Fruit fly (Drosophila melanogaster) whole organism, embryonic: Measurements from ENCODE around the gene GCC88.

ENCODE experiments used
- Abd-B ChIP-seq: fragments of 200-800 bp; sonication (Bioruptor generic); optimal IDR thresholded peaks from 2 replicates; lab custom pipeline; 2018; ENCODE audit warnings: missing biosample characterization, mild to moderate bottlenecking, missing genetic modification characterization, moderate library complexity
- Ada2b ChIP-seq: fragments of 200-800 bp; sonication (Bioruptor generic); IDR thresholded peaks from 2 replicates; pipeline ENCODE4 v1.3.6; 2022; ENCODE audit warnings: missing biosample characterization, missing genetic modification characterization
- CG1024 ChIP-seq: fragments of 200-800 bp; sonication (Bioruptor generic); IDR thresholded peaks from 2 replicates; pipeline ENCODE4 v1.3.6; 2022; ENCODE audit warnings: missing biosample characterization, missing genetic modification characterization
- CG10267 ChIP-seq: fragments of 200-800 bp; sonication (Bioruptor generic); optimal IDR thresholded peaks from 2 replicates; lab custom pipeline; 2018; ENCODE audit warnings: missing biosample characterization, mild to moderate bottlenecking, missing genetic modification characterization, moderate library complexity
- CG10543 ChIP-seq: fragments of 200-800 bp; sonication (Bioruptor generic); optimal IDR thresholded peaks from 3 replicates; lab custom pipeline; 2017; ENCODE audit warnings: missing biosample characterization, mild to moderate bottlenecking, missing genetic modification characterization, moderate library complexity
- CG11456 ChIP-seq: fragments of 200-800 bp; sonication (Bioruptor generic); IDR thresholded peaks from 3 replicates; pipeline ENCODE4 v1.3.6; 2022; ENCODE audit warnings: missing biosample characterization, missing genetic modification characterization
- CG15269 ChIP-seq: fragments of 200-800 bp; sonication (Bioruptor generic); optimal IDR thresholded peaks from 2 replicates; lab custom pipeline; 2018; ENCODE audit warnings: missing biosample characterization, mild to moderate bottlenecking, missing genetic modification characterization, moderate library complexity
- CG17912 ChIP-seq: fragments of 200-800 bp; sonication (Bioruptor generic); optimal IDR thresholded peaks from 2 replicates; lab custom pipeline; 2018; ENCODE audit warnings: missing biosample characterization, mild to moderate bottlenecking, missing genetic modification characterization
- CG18262 ChIP-seq: fragments of 200-800 bp; optimal IDR thresholded peaks from 3 replicates; lab custom pipeline; 2019; ENCODE audit warnings: missing biosample characterization, mild to moderate bottlenecking, missing genetic modification characterization, moderate library complexity
- CG2875 ChIP-seq: fragments of 200-800 bp; sonication (Bioruptor generic); optimal IDR thresholded peaks from 2 replicates; lab custom pipeline; 2017; ENCODE audit warnings: missing biosample characterization, mild to moderate bottlenecking, missing genetic modification characterization, missing genetic modification reagents
- CG31388 ChIP-seq: fragments of 200-800 bp; sonication (Bioruptor generic); optimal IDR thresholded peaks from 2 replicates; lab custom pipeline; 2016; ENCODE audit warnings: missing biosample characterization, missing genetic modification characterization
- CG3838 ChIP-seq: fragments of 200-800 bp; sonication (Bioruptor generic); optimal IDR thresholded peaks from 3 replicates; lab custom pipeline; 2016; ENCODE audit warnings: missing biosample characterization, missing genetic modification characterization
- CG6254 ChIP-seq: fragments of 200-800 bp; sonication (Bioruptor generic); optimal IDR thresholded peaks from 3 replicates; lab custom pipeline; 2017; ENCODE audit warnings: mild to moderate bottlenecking, missing biosample characterization, missing genetic modification reagents, missing genetic modification characterization
- CG6683 ChIP-seq: fragments of 200-800 bp; sonication (Bioruptor generic); optimal IDR thresholded peaks from 2 replicates; lab custom pipeline; 2017; ENCODE audit warnings: missing biosample characterization, mild to moderate bottlenecking, missing genetic modification characterization, missing genetic modification reagents
- CG6813 ChIP-seq: fragments of 200-800 bp; sonication (Bioruptor generic); optimal IDR thresholded peaks from 2 replicates; lab custom pipeline; 2017; ENCODE audit warnings: missing biosample characterization, missing genetic modification characterization, mild to moderate bottlenecking, moderate library complexity, missing genetic modification reagents
- CG8478 ChIP-seq: fragments of >200 bp; optimal IDR thresholded peaks from 2 replicates; lab custom pipeline; 2018
- CG9609 ChIP-seq: fragments of 200-800 bp; sonication (Bioruptor generic); optimal IDR thresholded peaks from 3 replicates; lab custom pipeline; 2016; ENCODE audit warnings: missing biosample characterization, missing genetic modification characterization
- CG9727 ChIP-seq: fragments of 200-800 bp; sonication (Bioruptor generic); optimal IDR thresholded peaks from 3 replicates; lab custom pipeline; 2017; ENCODE audit warnings: missing biosample characterization, mild to moderate bottlenecking, missing genetic modification characterization
- Dip3 ChIP-seq: fragments of 200-800 bp; sonication (Bioruptor generic); optimal IDR thresholded peaks from 3 replicates; lab custom pipeline; 2016; ENCODE audit warnings: missing biosample characterization, missing genetic modification characterization
- E2f1 ChIP-seq: fragments of 200-800 bp; sonication (Bioruptor generic); IDR thresholded peaks from 2 replicates; pipeline ENCODE4 v1.3.6; 2022; ENCODE audit warnings: missing biosample characterization, missing genetic modification characterization
- HLH54F ChIP-seq: fragments of 200-800 bp; sonication (Bioruptor generic); optimal IDR thresholded peaks from 3 replicates; lab custom pipeline; 2016; ENCODE audit warnings: missing biosample characterization, missing genetic modification characterization
- HLHmδ ChIP-seq: fragments of 200-800 bp; sonication (Bioruptor generic); optimal IDR thresholded peaks from 2 replicates; lab custom pipeline; 2018; ENCODE audit warnings: missing biosample characterization, mild to moderate bottlenecking, missing genetic modification characterization, moderate library complexity
- Hr39 ChIP-seq: fragments of >200 bp; optimal IDR thresholded peaks from 2 replicates; lab custom pipeline; 2017
- Kr ChIP-seq: fragments of 200-800 bp; sonication (Bioruptor generic); optimal IDR thresholded peaks from 2 replicates; lab custom pipeline; 2017; ENCODE audit warnings: missing biosample characterization, mild to moderate bottlenecking, missing genetic modification characterization
- Oli ChIP-seq: fragments of 200-800 bp; sonication (Bioruptor generic); optimal IDR thresholded peaks from 2 replicates; lab custom pipeline; 2018; ENCODE audit warnings: missing biosample characterization, mild to moderate bottlenecking, missing genetic modification characterization, moderate library complexity
- ab ChIP-seq: fragments of 200-800 bp; sonication (Bioruptor generic); optimal IDR thresholded peaks from 2 replicates; lab custom pipeline; 2016; ENCODE audit warnings: missing biosample characterization, missing genetic modification characterization
- amos ChIP-seq: fragments of 200-800 bp; sonication (Bioruptor generic); IDR thresholded peaks from 2 replicates; pipeline ENCODE4 v1.3.6; 2022; ENCODE audit warnings: missing biosample characterization, missing genetic modification characterization; ENCODE audit not compliant: partially characterized antibody
- ash1 ChIP-seq: fragments of 200-800 bp; sonication (Bioruptor generic); optimal IDR thresholded peaks from 2 replicates; lab custom pipeline; 2018; ENCODE audit warnings: missing biosample characterization, mild to moderate bottlenecking, missing genetic modification characterization
- cas ChIP-seq: fragments of 200-800 bp; sonication (Bioruptor generic); IDR thresholded peaks from 2 replicates; pipeline ENCODE4 v1.3.6; 2022; ENCODE audit warnings: missing biosample characterization, missing genetic modification characterization
- cato ChIP-seq: fragments of 200-800 bp; sonication (Bioruptor generic); optimal IDR thresholded peaks from 2 replicates; lab custom pipeline; 2016; ENCODE audit warnings: missing biosample characterization, missing genetic modification characterization, borderline replicate concordance
- crp ChIP-seq, 2 experiments: fragments of 200-800 bp; sonication (Bioruptor generic); optimal IDR thresholded peaks; 2 replicates in 1 of 2; 3 replicates in 1 of 2; lab custom pipeline; 2017; ENCODE audit warnings: missing biosample characterization in 2 of 2, missing genetic modification characterization in 2 of 2, mild to moderate bottlenecking in 1 of 2, moderate library complexity in 1 of 2
- dm ChIP-seq: fragments of 200-800 bp; sonication (Bioruptor generic); optimal IDR thresholded peaks from 3 replicates; lab custom pipeline; 2016; ENCODE audit warnings: missing biosample characterization, missing genetic modification characterization
- dpn ChIP-seq, 2 experiments: fragments of 200-800 bp; sonication (Bioruptor generic); optimal IDR thresholded peaks; 3 replicates each; lab custom pipeline; 2016; ENCODE audit warnings: missing biosample characterization in 2 of 2, missing genetic modification characterization in 2 of 2
- emc ChIP-seq: fragments of 200-800 bp; sonication (Bioruptor generic); optimal IDR thresholded peaks from 2 replicates; lab custom pipeline; 2016; ENCODE audit warnings: missing biosample characterization, missing genetic modification characterization
- exex ChIP-seq: fragments of 200-800 bp; sonication (Bioruptor generic); optimal IDR thresholded peaks from 4 replicates; lab custom pipeline; 2018; ENCODE audit warnings: missing biosample characterization, mild to moderate bottlenecking, missing genetic modification characterization, moderate library complexity
- fru ChIP-seq: fragments of >200 bp; optimal IDR thresholded peaks from 2 replicates; lab custom pipeline; 2017
- gcm ChIP-seq: fragments of 200-800 bp; sonication (Bioruptor generic); optimal IDR thresholded peaks from 2 replicates; lab custom pipeline; 2019; ENCODE audit warnings: missing biosample characterization, mild to moderate bottlenecking, missing genetic modification characterization, moderate library complexity
- h ChIP-seq: fragments of >200 bp; optimal IDR thresholded peaks from 2 replicates; lab custom pipeline; 2017
- her ChIP-seq: fragments of 200-800 bp; sonication (Bioruptor generic); optimal IDR thresholded peaks from 2 replicates; lab custom pipeline; 2016; ENCODE audit warnings: missing biosample characterization, missing genetic modification characterization
- hth ChIP-seq: fragments of >200 bp; optimal IDR thresholded peaks from 2 replicates; lab custom pipeline; 2017; ENCODE audit warnings: inconsistent platforms
- nom ChIP-seq: fragments of 200-800 bp; sonication (Bioruptor generic); optimal IDR thresholded peaks from 2 replicates; lab custom pipeline; 2017; ENCODE audit warnings: missing biosample characterization, missing genetic modification characterization, mild to moderate bottlenecking, moderate library complexity, missing genetic modification reagents
- otp ChIP-seq: fragments of 200-800 bp; sonication (Bioruptor generic); IDR thresholded peaks from 3 replicates; pipeline ENCODE4, ENCODE4 v1.3.6; 2022; ENCODE audit warnings: missing biosample characterization, missing genetic modification characterization
- p53 ChIP-seq: fragments of 200-800 bp; sonication (Bioruptor generic); optimal IDR thresholded peaks from 2 replicates; lab custom pipeline; 2016; ENCODE audit warnings: missing biosample characterization, missing genetic modification characterization
- salm ChIP-seq: fragments of 200-800 bp; sonication (Bioruptor generic); optimal IDR thresholded peaks from 2 replicates; lab custom pipeline; 2018; ENCODE audit warnings: missing biosample characterization, mild to moderate bottlenecking, missing genetic modification characterization
- so ChIP-seq: fragments of 200-800 bp; sonication (Bioruptor generic); IDR thresholded peaks from 3 replicates; pipeline ENCODE4 v1.3.6; 2022; ENCODE audit warnings: missing biosample characterization, missing genetic modification characterization
- stwl ChIP-seq: fragments of 200-800 bp; sonication (Bioruptor generic); optimal IDR thresholded peaks from 3 replicates; lab custom pipeline; 2018; ENCODE audit warnings: missing biosample characterization, mild to moderate bottlenecking, missing genetic modification characterization, moderate library complexity
- tll ChIP-seq, 2 experiments: fragments of 200-800 bp in 1 of 2; fragments of >200 bp in 1 of 2; sonication (Bioruptor generic) in 1 of 2; optimal IDR thresholded peaks; 2 replicates each; lab custom pipeline; 2017 to 2019; ENCODE audit warnings: missing biosample characterization in 2 of 2, missing genetic modification characterization in 2 of 2, mild to moderate bottlenecking in 1 of 2, moderate library complexity in 1 of 2
- twi ChIP-seq: fragments of 200-800 bp; optimal IDR thresholded peaks from 2 replicates; lab custom pipeline; 2019; ENCODE audit warnings: missing biosample characterization, mild to moderate bottlenecking, missing genetic modification characterization, moderate library complexity
- usp ChIP-seq: fragments of >200 bp; optimal IDR thresholded peaks from 2 replicates; lab custom pipeline; 2017; ENCODE audit warnings: missing biosample characterization, missing genetic modification characterization
- wek ChIP-seq: fragments of 200-800 bp; sonication (Bioruptor generic); optimal IDR thresholded peaks from 3 replicates; lab custom pipeline; 2018; ENCODE audit warnings: missing biosample characterization, mild to moderate bottlenecking, missing genetic modification characterization, moderate library complexity

Gene GCC88

DNA sequence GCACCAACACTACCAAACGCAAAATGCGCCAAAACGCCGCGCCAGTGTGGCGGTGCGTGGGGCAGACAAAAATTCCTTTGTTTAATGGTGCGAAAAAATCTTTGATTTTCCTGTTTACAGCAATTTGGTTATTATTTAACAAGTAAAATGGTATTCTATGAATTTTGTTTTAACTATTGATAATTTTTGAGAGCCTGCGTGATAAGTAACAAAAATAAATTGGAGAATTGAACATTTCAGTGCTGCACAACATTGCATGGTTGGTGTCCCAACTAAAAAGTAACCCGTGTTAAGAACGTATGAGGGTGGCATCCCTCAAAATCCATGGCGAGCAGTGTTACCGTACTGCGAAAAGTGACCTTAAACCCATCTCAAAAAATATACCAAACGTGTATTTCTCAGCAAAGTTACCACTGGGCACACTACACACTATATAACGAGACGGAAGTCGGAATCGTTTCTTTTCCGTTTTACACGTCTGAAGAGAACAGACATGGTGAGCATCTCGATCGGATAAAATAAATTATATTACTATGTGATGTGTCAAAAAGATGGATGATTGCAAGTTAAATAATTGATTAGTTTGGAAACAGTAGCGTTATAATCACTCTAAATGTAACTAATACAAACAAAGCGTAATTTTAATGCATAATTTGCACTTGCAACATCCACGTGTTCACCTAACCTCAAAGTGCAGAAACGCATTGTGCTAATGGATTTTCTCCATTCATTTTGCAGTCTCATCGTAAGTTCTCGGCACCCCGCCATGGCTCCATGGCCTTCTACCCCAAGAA, 8.8 kb downstream of the GCC88 start, which contains the start of the genes CG6693 and RpL3 (continued):
- TF ChIP-seq CG10267 (tag; lab: Kevin White, UChicago): peak; percentile 96
- TF ChIP-seq otp: peak; percentile 80; the same call in 2 of the 3 replicates
- TF ChIP-seq h (lab: Kevin White, UChicago): no peak
- TF ChIP-seq p53: peak; percentile 45
- no peak for TF ChIP-seq CG31388 (GFP tag; lab: Kevin White, UChicago)
- TF ChIP-seq CG6683 (GFP tag; lab: Kevin White, UChicago): peak; percentile 65
- peak; percentile 69 for TF ChIP-seq CG18262 (tag; lab: Kevin White, UChicago)
- TF ChIP-seq dpn (GFP tag; optimal IDR thresholded peaks at IDR 0.05; lab: Kevin White, UChicago): peak; percentile 32 to 63
- TF ChIP-seq twi: peak; percentile 24
- peak; percentile 78 for TF ChIP-seq gcm (GFP tag; lab: Kevin White, UChicago)
- no peak for TF ChIP-seq Ada2b (GFP tag; lab: Robert Waterston, UW)
- TF ChIP-seq Dip3: peak; percentile 44
- peak; percentile 88 for TF ChIP-seq dm (GFP tag; lab: Kevin White, UChicago)
- peak; percentile 69 for TF ChIP-seq CG8478 (lab: Kevin White, UChicago)
- TF ChIP-seq HLHmδ (GFP tag; lab: Kevin White, UChicago): peak; percentile 95
- peak; percentile 84 for TF ChIP-seq CG11456 (GFP tag; lab: Robert Waterston, UW)
- peak; percentile 38 for TF ChIP-seq ab (GFP tag; lab: Kevin White, UChicago)
- peak; percentile 67 for TF ChIP-seq Oli (tag; lab: Kevin White, UChicago)
- TF ChIP-seq CG6254 (GFP tag; lab: Kevin White, UChicago): peak; percentile 45
- peak; percentile 92 for TF ChIP-seq nom (GFP tag; lab: Kevin White, UChicago)
- peak; percentile 62 for TF ChIP-seq her (GFP tag; lab: Kevin White, UChicago)
- TF ChIP-seq Hr39 (lab: Kevin White, UChicago): no peak
- peak; percentile 55; the same call in 1 of the 2 replicates for TF ChIP-seq cas (GFP tag; lab: Robert Waterston, UW)
- TF ChIP-seq ash1: peak; percentile 83
- peak; percentile 88 for TF ChIP-seq wek (GFP tag; lab: Kevin White, UChicago)
- peak; percentile 78; the same call in 2 of the 3 replicates for TF ChIP-seq so (GFP tag; lab: Robert Waterston, UW)
- peak in 1 of 2 experiments; percentile 34 for TF ChIP-seq crp (GFP tag; optimal IDR thresholded peaks at IDR 0.05; lab: Kevin White, UChicago)
- no peak for TF ChIP-seq hth (lab: Kevin White, UChicago)
- TF ChIP-seq CG1024 (GFP tag; lab: Robert Waterston, UW): peak; percentile 65
- peak; percentile 71 for TF ChIP-seq salm (tag; lab: Kevin White, UChicago)
- peak; percentile 25 for TF ChIP-seq CG3838 (GFP tag; lab: Kevin White, UChicago)
- peak; percentile 53 for TF ChIP-seq emc
- peak; percentile 75 for TF ChIP-seq exex (tag; lab: Kevin White, UChicago)
- TF ChIP-seq Kr (GFP tag; lab: Kevin White, UChicago): no peak
- peak; percentile 43 for TF ChIP-seq cato (GFP tag; lab: Kevin White, UChicago)
- TF ChIP-seq CG2875 (GFP tag; lab: Kevin White, UChicago): peak; percentile 87
- TF ChIP-seq tll (GFP tag; optimal IDR thresholded peaks at IDR 0.05; lab: Kevin White, UChicago): no peak
- TF ChIP-seq Abd-B: no peak
- no peak for TF ChIP-seq usp (GFP tag; lab: Kevin White, UChicago)
- TF ChIP-seq stwl (tag; lab: Kevin White, UChicago): peak; percentile 49
- TF ChIP-seq CG6813: peak; percentile 90
- TF ChIP-seq amos (GFP tag; lab: Robert Waterston, UW): peak; percentile 58
- peak; percentile 77 for TF ChIP-seq CG9727 (GFP tag; lab: Kevin White, UChicago)
- TF ChIP-seq HLH54F (GFP tag; lab: Kevin White, UChicago): peak; percentile 53
- TF ChIP-seq CG9609 (GFP tag; lab: Kevin White, UChicago): peak; percentile 51
- TF ChIP-seq CG10543 (GFP tag; lab: Kevin White, UChicago): peak; percentile 82
- TF ChIP-seq E2f1: peak; percentile 47; the same call in 1 of the 2 replicates
- TF ChIP-seq CG15269 (tag; lab: Kevin White, UChicago): peak; percentile 82
- no peak for TF ChIP-seq fru (lab: Kevin White, UChicago)
- peak; percentile 76 for TF ChIP-seq CG17912 (GFP tag; lab: Kevin White, UChicago)
